Fruit fly (Drosophila melanogaster): ENCODE measurements around the gene Papst2.
A peak's percentile ranks its signal among the peaks of the same experiment; 100 is the strongest.

Papst2 gene

dm6 chr3L:17033309-17033708, 9.3 kb upstream of the Papst2 start (continued):
- no peak for TF ChIP-seq D (optimal IDR thresholded peaks at IDR 0.05)
- no peak for TF ChIP-seq D (GFP tag; optimal IDR thresholded peaks at IDR 0.05)
- TF ChIP-seq E2f1 (GFP tag; IDR thresholded peaks at IDR 0.05), result no peak
- TF ChIP-seq Neu2 (GFP tag; optimal IDR thresholded peaks at IDR 0.05; ENCODE audit: borderline replicate concordance), result no peak
- TF ChIP-seq ro (GFP tag; IDR thresholded peaks at IDR 0.05), result no peak
- TF ChIP-seq Hey (tag; optimal IDR thresholded peaks at IDR 0.05), result no peak
- no peak for TF ChIP-seq danr (GFP tag; IDR thresholded peaks at IDR 0.05)
- no peak for TF ChIP-seq gem (tag; optimal IDR thresholded peaks at IDR 0.05)
- TF ChIP-seq NfI (GFP tag; optimal IDR thresholded peaks at IDR 0.05), result no peak
- TF ChIP-seq CG18476 (GFP tag; optimal IDR thresholded peaks at IDR 0.05), result no peak
- no peak for TF ChIP-seq pb (GFP tag; optimal IDR thresholded peaks at IDR 0.05)
- TF ChIP-seq emc (GFP tag; optimal IDR thresholded peaks at IDR 0.05), result no peak
- no peak for TF ChIP-seq en (GFP tag; optimal IDR thresholded peaks at IDR 0.05)
- no peak for TF ChIP-seq unc-4 (GFP tag; IDR thresholded peaks at IDR 0.05; ENCODE audit: partially characterized antibody)
- no peak for TF ChIP-seq CG16863 (GFP tag; optimal IDR thresholded peaks at IDR 0.05)
- TF ChIP-seq Trl (optimal IDR thresholded peaks at IDR 0.05), result no peak
- TF ChIP-seq Trl (GFP tag; optimal IDR thresholded peaks at IDR 0.05), result no peak
- TF ChIP-seq CG42726 (GFP tag; IDR thresholded peaks at IDR 0.05; ENCODE audit: partially characterized antibody), result no peak
- TF ChIP-seq CG17361 (GFP tag; IDR thresholded peaks at IDR 0.05), result peak; percentile 41; the same call in 1 of the 3 replicates
- peak in 1 of 3 experiments; percentile 40 for TF ChIP-seq lola (GFP tag; optimal IDR thresholded peaks at IDR 0.05)
- TF ChIP-seq CG6272 (GFP tag; IDR thresholded peaks at IDR 0.05), result no peak
- TF ChIP-seq Eip74EF (GFP tag; optimal IDR thresholded peaks at IDR 0.05), result peak in 1 of 2 experiments; percentile 9
- TF ChIP-seq CG4707 (GFP tag; optimal IDR thresholded peaks at IDR 0.05), result no peak
- TF ChIP-seq amos (GFP tag; IDR thresholded peaks at IDR 0.05; ENCODE audit: partially characterized antibody), result no peak
- TF ChIP-seq CG11247 (GFP tag; IDR thresholded peaks at IDR 0.05), result no peak
- peak; percentile 41; the same call in 1 of the 2 replicates for TF ChIP-seq sim (GFP tag; IDR thresholded peaks at IDR 0.05)
- no peak for TF ChIP-seq Bgb (GFP tag; IDR thresholded peaks at IDR 0.05; ENCODE audit: partially characterized antibody)
- no peak for TF ChIP-seq Fer1 (GFP tag; optimal IDR thresholded peaks at IDR 0.05)
- no peak for TF ChIP-seq ind (GFP tag; optimal IDR thresholded peaks at IDR 0.05)
- no peak for TF ChIP-seq nerfin-2 (GFP tag; IDR thresholded peaks at IDR 0.05; ENCODE audit: partially characterized antibody)
- no peak for TF ChIP-seq B-H1 (GFP tag; IDR thresholded peaks at IDR 0.05)
- no peak for TF ChIP-seq CG9817 (tag; optimal IDR thresholded peaks at IDR 0.05)
- TF ChIP-seq Lpt (GFP tag; optimal IDR thresholded peaks at IDR 0.05), result no peak
- TF ChIP-seq CG14014 (GFP tag; IDR thresholded peaks at IDR 0.05), result no peak
- peak in 1 of 2 experiments; percentile 69 for TF ChIP-seq bsh (GFP tag; optimal IDR thresholded peaks at IDR 0.05)
- peak; percentile 1 for TF ChIP-seq CG2875 (GFP tag; optimal IDR thresholded peaks at IDR 0.05)
- peak; percentile 41 for TF ChIP-seq CG2202 (tag; optimal IDR thresholded peaks at IDR 0.05)
- no peak for TF ChIP-seq pnt (GFP tag; optimal IDR thresholded peaks at IDR 0.05)
- no peak for TF ChIP-seq slou (GFP tag; optimal IDR thresholded peaks at IDR 0.05)
- peak; percentile 54 for TF ChIP-seq CG15601 (tag; optimal IDR thresholded peaks at IDR 0.05)
- no peak for TF ChIP-seq CG16779 (GFP tag; IDR thresholded peaks at IDR 0.05)
- TF ChIP-seq Oli (tag; optimal IDR thresholded peaks at IDR 0.05), result no peak
- no peak for TF ChIP-seq CG4820 (GFP tag; optimal IDR thresholded peaks at IDR 0.05)
- TF ChIP-seq CG7556 (GFP tag; optimal IDR thresholded peaks at IDR 0.05), result no peak
- peak; percentile 69 for TF ChIP-seq CG10431 (GFP tag; optimal IDR thresholded peaks at IDR 0.05)
- TF ChIP-seq CG10979 (tag; optimal IDR thresholded peaks at IDR 0.05), result peak; percentile 18
- TF ChIP-seq CG13624 (GFP tag; optimal IDR thresholded peaks at IDR 0.05), result no peak
- no peak for TF ChIP-seq CG4360 (GFP tag; IDR thresholded peaks at IDR 0.05)
- no peak for TF ChIP-seq CG11456 (GFP tag; IDR thresholded peaks at IDR 0.05)
- no peak for TF ChIP-seq Sin3A (optimal IDR thresholded peaks at IDR 0.05)
- TF ChIP-seq oc (tag; optimal IDR thresholded peaks at IDR 0.05), result no peak
- no peak for TF ChIP-seq sens-2 (GFP tag; IDR thresholded peaks at IDR 0.05)

Measured in whole organism, embryonic.